Worm (Caenorhabditis elegans) whole organism, L3 larva: ENCODE data around the gene K10D11.5.

Source experiments
- R02D3.7 ChIP-seq: fragments of 150-350 bp; optimal IDR thresholded peaks from 2 replicates; lab custom pipeline; 2014; ENCODE audit warnings: missing biosample characterization, missing genetic modification characterization
- ZK546.5 ChIP-seq: sonication (generic microtip); optimal IDR thresholded peaks from 2 replicates; lab custom pipeline; 2017; ENCODE audit warnings: missing biosample characterization, missing genetic modification characterization
- aly-2 ChIP-seq: fragments of 150-350 bp; optimal IDR thresholded peaks from 2 replicates; lab custom pipeline; 2014; ENCODE audit warnings: missing biosample characterization, missing genetic modification characterization
- ama-1 ChIP-seq: fragments of 150-350 bp; optimal IDR thresholded peaks from 2 replicates; lab custom pipeline; 2018
- ceh-16 ChIP-seq: sonication (generic microtip); optimal IDR thresholded peaks from 2 replicates; lab custom pipeline; 2017; ENCODE audit warnings: missing biosample characterization, missing genetic modification characterization
- ceh-28 ChIP-seq: fragments of 150-350 bp; optimal IDR thresholded peaks from 2 replicates; lab custom pipeline; 2014; ENCODE audit warnings: missing biosample characterization, missing genetic modification reagents, missing genetic modification characterization
- ceh-82 ChIP-seq: fragments of 150-350 bp; optimal IDR thresholded peaks from 2 replicates; lab custom pipeline; 2014; ENCODE audit warnings: missing biosample characterization, missing genetic modification characterization
- daf-12 ChIP-seq: fragments of 150-350 bp; optimal IDR thresholded peaks from 2 replicates; lab custom pipeline; 2014; ENCODE audit warnings: missing biosample characterization, missing genetic modification reagents, missing genetic modification characterization
- elt-1 ChIP-seq: fragments of 150-350 bp; optimal IDR thresholded peaks from 2 replicates; lab custom pipeline; 2014; ENCODE audit warnings: missing biosample characterization, missing genetic modification characterization
- elt-2 ChIP-seq: sonication (generic microtip); optimal IDR thresholded peaks from 2 replicates; lab custom pipeline; 2016; ENCODE audit warnings: missing genetic modification reagents, mild to moderate bottlenecking, missing genetic modification characterization, missing compliant biosample characterization
- eor-1 ChIP-seq, 2 experiments: fragments of 150-350 bp; optimal IDR thresholded peaks; 2 replicates each; lab custom pipeline; 2014 to 2018; ENCODE audit warnings: missing biosample characterization in 2 of 2, missing genetic modification characterization in 2 of 2
- fkh-10 ChIP-seq: sonication (generic microtip); optimal IDR thresholded peaks from 2 replicates; lab custom pipeline; 2017; ENCODE audit warnings: missing biosample characterization, missing genetic modification reagents, missing genetic modification characterization
- hmg-11 ChIP-seq: sonication (generic microtip); optimal IDR thresholded peaks from 2 replicates; lab custom pipeline; 2016; ENCODE audit warnings: missing genetic modification characterization, missing compliant biosample characterization
- lin-15B ChIP-seq: fragments of 150-350 bp; optimal IDR thresholded peaks from 2 replicates; lab custom pipeline; 2014; ENCODE audit warnings: missing biosample characterization, missing genetic modification characterization
- lin-39 ChIP-seq: fragments of 150-350 bp; optimal IDR thresholded peaks from 2 replicates; lab custom pipeline; 2018; ENCODE audit warnings: missing biosample characterization, missing genetic modification reagents, missing genetic modification characterization
- lsy-12 ChIP-seq: sonication (generic microtip); optimal IDR thresholded peaks from 2 replicates; lab custom pipeline; 2016; ENCODE audit warnings: mild to moderate bottlenecking, missing genetic modification characterization, missing compliant biosample characterization
- mdl-1 ChIP-seq: fragments of 150-350 bp; optimal IDR thresholded peaks from 2 replicates; lab custom pipeline; 2014; ENCODE audit warnings: missing biosample characterization, missing genetic modification characterization
- mml-1 ChIP-seq: fragments of 150-350 bp; sonication (generic microtip); optimal IDR thresholded peaks from 3 replicates; lab custom pipeline; 2014; ENCODE audit warnings: missing biosample characterization, missing genetic modification characterization
- nfya-1 ChIP-seq: sonication (generic microtip); optimal IDR thresholded peaks from 2 replicates; lab custom pipeline; 2017; ENCODE audit warnings: missing genetic modification characterization, mild to moderate bottlenecking, missing compliant biosample characterization, antibody characterized with exemption, moderate library complexity; ENCODE audit not compliant: insufficient read depth
- nhr-11 ChIP-seq: fragments of 150-350 bp; optimal IDR thresholded peaks from 2 replicates; lab custom pipeline; 2014; ENCODE audit warnings: missing biosample characterization, missing genetic modification characterization
- nhr-12 ChIP-seq: fragments of 150-350 bp; optimal IDR thresholded peaks from 2 replicates; lab custom pipeline; 2014; ENCODE audit warnings: missing biosample characterization, missing genetic modification characterization
- nhr-23 ChIP-seq: fragments of 150-350 bp; optimal IDR thresholded peaks from 2 replicates; lab custom pipeline; 2014; ENCODE audit warnings: missing biosample characterization, missing genetic modification reagents, missing genetic modification characterization
- nhr-237 ChIP-seq: fragments of 150-350 bp; optimal IDR thresholded peaks from 2 replicates; lab custom pipeline; 2014; ENCODE audit warnings: missing biosample characterization, missing genetic modification characterization
- nhr-25 ChIP-seq: sonication (generic microtip); optimal IDR thresholded peaks from 2 replicates; lab custom pipeline; 2017; ENCODE audit warnings: missing biosample characterization, missing genetic modification characterization
- nhr-28 ChIP-seq: fragments of 150-350 bp; optimal IDR thresholded peaks from 2 replicates; lab custom pipeline; 2014; ENCODE audit warnings: missing biosample characterization, missing genetic modification characterization
- nhr-43 ChIP-seq: sonication (generic microtip); optimal IDR thresholded peaks from 2 replicates; lab custom pipeline; 2016; ENCODE audit warnings: mild to moderate bottlenecking, missing genetic modification characterization, missing compliant biosample characterization; ENCODE audit not compliant: poor library complexity, severe bottlenecking
- nhr-67 ChIP-seq: fragments of 150-350 bp; optimal IDR thresholded peaks from 2 replicates; lab custom pipeline; 2014; ENCODE audit warnings: missing biosample characterization, missing genetic modification characterization
- nhr-76 ChIP-seq: fragments of 150-350 bp; sonication (generic microtip); optimal IDR thresholded peaks from 5 replicates; lab custom pipeline; 2014; ENCODE audit warnings: missing biosample characterization, missing genetic modification characterization
- pha-4 ChIP-seq: fragments of 150-350 bp; optimal IDR thresholded peaks from 2 replicates; lab custom pipeline; 2014; ENCODE audit warnings: missing biosample characterization, missing genetic modification reagents, missing genetic modification characterization
- pqm-1 ChIP-seq: fragments of 150-350 bp; optimal IDR thresholded peaks from 2 replicates; lab custom pipeline; 2017; ENCODE audit warnings: missing biosample characterization, missing genetic modification characterization, inconsistent platforms
- sea-2 ChIP-seq: fragments of 150-350 bp; sonication (generic microtip); optimal IDR thresholded peaks from 4 replicates; lab custom pipeline; 2014; ENCODE audit warnings: missing biosample characterization, missing genetic modification reagents, missing genetic modification characterization
- tbx-2 ChIP-seq: sonication (generic microtip); optimal IDR thresholded peaks from 2 replicates; lab custom pipeline; 2016; ENCODE audit warnings: mild to moderate bottlenecking, missing genetic modification characterization, missing compliant biosample characterization
- unc-39 ChIP-seq: sonication (generic microtip); optimal IDR thresholded peaks from 4 replicates; lab custom pipeline; 2017; ENCODE audit warnings: missing biosample characterization, missing genetic modification characterization
- unc-62 ChIP-seq: fragments of 150-350 bp; sonication (generic microtip); optimal IDR thresholded peaks from 4 replicates; lab custom pipeline; 2014; ENCODE audit warnings: missing biosample characterization, missing genetic modification reagents, missing genetic modification characterization
- zag-1 ChIP-seq: fragments of 150-350 bp; optimal IDR thresholded peaks from 2 replicates; lab custom pipeline; 2014; ENCODE audit warnings: missing biosample characterization, missing genetic modification characterization
- ztf-4 ChIP-seq: fragments of 150-350 bp; optimal IDR thresholded peaks from 2 replicates; lab custom pipeline; 2014; ENCODE audit warnings: missing biosample characterization, missing genetic modification characterization

The K10D11.5 gene

DNA sequence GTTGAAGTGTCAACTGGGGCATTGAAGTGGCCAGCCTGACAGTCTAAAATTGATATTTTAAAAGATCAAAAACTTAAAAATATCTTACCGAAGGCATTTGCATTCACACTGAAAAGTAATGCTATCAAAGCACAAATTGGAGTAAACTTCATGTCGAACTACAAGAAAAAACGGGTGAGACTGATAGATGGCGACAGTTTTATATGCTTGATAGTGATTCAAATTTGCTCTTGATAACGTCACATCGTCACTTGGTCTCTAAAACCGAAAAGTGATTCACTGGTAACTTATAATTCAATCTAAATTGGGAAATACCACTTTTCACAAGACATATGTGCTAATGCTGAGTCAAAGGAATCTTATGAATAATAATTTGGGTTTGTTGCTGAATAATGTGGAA lies at the start of gene K10D11.5:
TSS of gene K10D11.5 (minus strand) at position 215 of the 400 bp plus-strand sequence.
- TF ChIP-seq mml-1 (tag; lab: Kevin White, UChicago) (no peak), pqm-1 (peak; percentile 93), elt-2 (tag; lab: Kevin White, UChicago) (peak; percentile 68)

DNA sequence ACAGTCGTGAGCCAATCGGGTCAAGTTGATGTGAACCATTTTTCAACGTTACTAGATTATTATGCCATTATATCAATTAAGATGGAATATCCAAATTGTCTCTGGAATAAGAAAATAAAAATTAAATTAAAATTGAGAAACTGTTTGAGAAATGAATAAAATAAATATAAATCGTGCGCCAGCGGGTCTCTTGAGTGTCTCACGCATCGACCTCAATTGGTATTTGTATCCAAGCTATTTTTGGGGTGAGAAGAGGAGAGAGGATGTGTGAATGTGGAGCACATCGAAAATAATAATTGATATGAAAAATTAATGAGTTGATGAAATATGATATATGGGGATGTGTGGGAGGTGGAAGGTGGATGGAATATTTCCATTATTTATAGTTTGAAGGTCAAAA lies 47.2 kb upstream of the K10D11.5 start, which contains the start of gene F49E11.2:
TSS of gene F49E11.2 (minus strand) at position 101 of the 400 bp plus-strand sequence.
- TF ChIP-seq nhr-28 (tag; lab: Kevin White, UChicago) (no peak), nfya-1 (tag; lab: Kevin White, UChicago) (no peak), lin-15B (tag; lab: Kevin White, UChicago) (no peak), nhr-12 (tag; lab: Kevin White, UChicago) (no peak), ceh-16 (no peak), R02D3.7 (tag; lab: Kevin White, UChicago) (no peak), nhr-25 (tag; lab: Kevin White, UChicago) (no peak), mml-1 (tag; lab: Kevin White, UChicago) (no peak), nhr-237 (tag; lab: Kevin White, UChicago) (no peak), ama-1 (lab: Kevin White, UChicago) (no peak), eor-1 (tag; optimal IDR thresholded peaks at IDR 0.05; lab: Kevin White, UChicago) (no peak), elt-1 (tag; lab: Kevin White, UChicago) (no peak), tbx-2 (tag; lab: Kevin White, UChicago) (no peak), ZK546.5 (tag; lab: Kevin White, UChicago) (no peak), lsy-12 (tag; lab: Kevin White, UChicago) (no peak), zag-1 (tag; lab: Kevin White, UChicago) (no peak), unc-39 (tag; lab: Kevin White, UChicago) (no peak), ceh-82 (tag; lab: Kevin White, UChicago) (no peak), sea-2 (no peak), nhr-11 (tag; lab: Kevin White, UChicago) (no peak)
- TF ChIP-seq, all 47 proteins: peak for 0

DNA sequence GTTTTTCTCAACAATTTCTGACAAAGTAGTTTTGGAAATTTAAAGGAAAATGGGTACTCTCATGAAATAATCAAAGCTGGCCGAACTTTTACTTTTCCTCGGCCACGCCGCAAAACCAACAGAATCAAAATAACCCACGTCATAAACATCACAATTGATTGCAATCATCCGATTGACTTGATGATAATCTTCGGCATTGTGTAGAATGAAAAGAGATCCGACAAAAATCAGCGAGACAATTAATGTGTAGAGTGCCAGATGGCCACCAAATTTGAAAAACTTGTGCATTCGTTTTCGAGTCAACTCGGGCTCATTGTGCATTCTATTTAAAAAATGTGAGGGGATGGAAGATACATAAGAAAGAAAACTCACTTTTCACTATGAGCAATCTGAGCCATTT lies 45.2 kb upstream of the K10D11.5 start:
- TF ChIP-seq ZK546.5 (tag; lab: Kevin White, UChicago) (no peak), aly-2 (tag; lab: Kevin White, UChicago) (no peak), elt-2 (tag; lab: Kevin White, UChicago) (no peak), ceh-82 (tag; lab: Kevin White, UChicago) (no peak), mdl-1 (no peak), lin-39 (no peak), nhr-237 (tag; lab: Kevin White, UChicago) (no peak), nhr-67 (tag; lab: Kevin White, UChicago) (no peak), nhr-12 (tag; lab: Kevin White, UChicago) (no peak), lsy-12 (tag; lab: Kevin White, UChicago) (no peak), hmg-11 (tag; lab: Kevin White, UChicago) (no peak), nhr-23 (tag; lab: Kevin White, UChicago) (no peak)

DNA sequence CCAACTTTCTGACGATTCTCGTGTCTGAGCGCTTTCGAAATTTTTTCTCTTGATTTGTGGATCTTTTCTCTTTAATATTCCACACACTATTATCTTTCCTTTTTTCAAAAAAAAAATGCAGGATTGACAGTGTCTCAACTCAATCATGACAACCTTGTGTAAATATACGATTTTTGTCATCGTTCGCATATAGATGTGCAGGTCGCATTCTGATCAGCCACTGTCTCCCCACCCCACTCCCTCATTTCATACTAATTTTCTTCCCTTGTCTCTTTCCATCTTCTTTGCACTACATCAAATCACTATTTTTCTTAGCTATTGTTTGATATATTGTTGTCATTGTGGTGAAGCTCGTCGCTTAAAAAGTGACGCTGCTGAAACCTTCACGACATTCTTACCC lies 43.7 kb upstream of the K10D11.5 start:
- TF ChIP-seq lin-15B (tag; lab: Kevin White, UChicago) (no peak), nhr-25 (tag; lab: Kevin White, UChicago) (no peak), pqm-1 (no peak), nhr-43 (tag; lab: Kevin White, UChicago) (no peak), ama-1 (lab: Kevin White, UChicago) (peak; percentile 25), nhr-76 (tag; lab: Kevin White, UChicago) (no peak), ceh-28 (tag; lab: Kevin White, UChicago) (no peak)

DNA sequence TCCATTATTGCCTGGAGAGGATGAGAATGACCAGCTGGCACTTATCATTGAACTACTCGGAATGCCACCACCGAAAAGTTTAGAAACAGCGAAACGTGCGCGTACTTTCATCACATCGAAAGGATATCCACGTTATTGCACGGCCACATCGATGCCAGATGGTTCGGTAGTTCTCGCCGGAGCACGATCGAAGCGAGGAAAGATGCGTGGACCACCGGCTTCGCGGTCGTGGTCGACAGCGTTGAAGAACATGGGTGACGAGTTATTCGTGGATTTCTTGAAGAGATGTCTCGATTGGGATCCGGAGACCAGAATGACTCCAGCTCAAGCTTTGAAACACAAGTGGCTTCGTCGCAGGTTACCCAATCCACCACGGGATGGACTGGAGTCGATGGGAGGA lies 41.9 kb upstream of the K10D11.5 start:
- TF ChIP-seq pha-4 = no peak
- no peak for TF ChIP-seq fkh-10
- TF ChIP-seq R02D3.7 (tag; lab: Kevin White, UChicago) = no peak
- no peak for TF ChIP-seq sea-2
- TF ChIP-seq nhr-76 (tag; lab: Kevin White, UChicago) = no peak
- no peak for TF ChIP-seq ztf-4 (tag; lab: Kevin White, UChicago)
- no peak for TF ChIP-seq ZK546.5 (tag; lab: Kevin White, UChicago)
- TF ChIP-seq nhr-43 (tag; lab: Kevin White, UChicago) = no peak
- no peak for TF ChIP-seq daf-12
- TF ChIP-seq nhr-25 (tag; lab: Kevin White, UChicago) = no peak
- TF ChIP-seq unc-39 (tag; lab: Kevin White, UChicago) = no peak
- no peak for TF ChIP-seq aly-2 (tag; lab: Kevin White, UChicago)
- TF ChIP-seq tbx-2 (tag; lab: Kevin White, UChicago) = no peak
- no peak for TF ChIP-seq unc-62
